Fruit fly (Drosophila melanogaster) whole organism, adult: ENCODE results near the gene CG14507.

Experiments
- CG11617 ChIP-seq: fragments of 200-800 bp; sonication (Bioruptor generic); optimal IDR thresholded peaks from 2 replicates; lab custom pipeline; 2017; ENCODE audit warnings: mild to moderate bottlenecking, missing biosample characterization, missing genetic modification reagents, missing genetic modification characterization
- CG12768 ChIP-seq: fragments of 200-800 bp; sonication (Bioruptor generic); optimal IDR thresholded peaks from 2 replicates; lab custom pipeline; 2017; ENCODE audit warnings: missing biosample characterization, missing genetic modification characterization, mild to moderate bottlenecking, moderate library complexity, missing genetic modification reagents
- CG14711 ChIP-seq: fragments of 200-800 bp; sonication (Bioruptor generic); optimal IDR thresholded peaks from 2 replicates; lab custom pipeline; 2018; ENCODE audit warnings: missing biosample characterization, mild to moderate bottlenecking, missing genetic modification characterization, moderate library complexity
- CG1620 ChIP-seq: fragments of 200-800 bp; sonication (Bioruptor generic); optimal IDR thresholded peaks from 2 replicates; lab custom pipeline; 2016; ENCODE audit warnings: missing biosample characterization, missing genetic modification characterization
- CG33017 ChIP-seq: fragments of 200-800 bp; sonication (Bioruptor generic); optimal IDR thresholded peaks from 2 replicates; lab custom pipeline; 2018; ENCODE audit warnings: missing biosample characterization, mild to moderate bottlenecking, missing genetic modification characterization, moderate library complexity
- CG5204 ChIP-seq: fragments of 200-800 bp; sonication (Bioruptor generic); optimal IDR thresholded peaks from 2 replicates; lab custom pipeline; 2016; ENCODE audit warnings: missing biosample characterization, missing genetic modification characterization
- CG7045 ChIP-seq: fragments of 200-800 bp; sonication (Bioruptor generic); optimal IDR thresholded peaks from 2 replicates; lab custom pipeline; 2017; ENCODE audit warnings: missing biosample characterization, mild to moderate bottlenecking, missing genetic modification characterization
- CG7101 ChIP-seq: fragments of 200-800 bp; sonication (Bioruptor generic); optimal IDR thresholded peaks from 2 replicates; lab custom pipeline; 2018; ENCODE audit warnings: missing biosample characterization, mild to moderate bottlenecking, missing genetic modification characterization, moderate library complexity
- Clk ChIP-seq: fragments of 200-800 bp; sonication (Bioruptor generic); optimal IDR thresholded peaks from 2 replicates; lab custom pipeline; 2017; ENCODE audit warnings: missing biosample characterization, missing genetic modification characterization
- Crg-1 ChIP-seq: fragments of 200-800 bp; sonication (Bioruptor generic); optimal IDR thresholded peaks from 2 replicates; lab custom pipeline; 2016; ENCODE audit warnings: missing biosample characterization, missing genetic modification characterization
- Hr96 ChIP-seq: fragments of 200-800 bp; sonication (Bioruptor generic); optimal IDR thresholded peaks from 2 replicates; lab custom pipeline; 2016; ENCODE audit warnings: missing biosample characterization, missing genetic modification characterization
- Mnt ChIP-seq: fragments of 200-800 bp; sonication (Bioruptor generic); optimal IDR thresholded peaks from 2 replicates; lab custom pipeline; 2016; ENCODE audit warnings: missing biosample characterization, mild to moderate bottlenecking, missing genetic modification characterization
- bab1 ChIP-seq: fragments of 200-800 bp; sonication (Bioruptor generic); optimal IDR thresholded peaks from 3 replicates; lab custom pipeline; 2019; ENCODE audit warnings: missing biosample characterization, mild to moderate bottlenecking, missing genetic modification characterization, moderate library complexity
- cic ChIP-seq: fragments of 200-800 bp; sonication (Bioruptor generic); optimal IDR thresholded peaks from 2 replicates; lab custom pipeline; 2017; ENCODE audit warnings: missing biosample characterization, mild to moderate bottlenecking, missing genetic modification characterization, moderate library complexity
- cnc ChIP-seq, 2 experiments: fragments of >200 bp; optimal IDR thresholded peaks; 2 replicates each; lab custom pipeline; 2017
- kay ChIP-seq: fragments of 200-800 bp; sonication (Bioruptor generic); peaks from one replicate; lab custom pipeline; 2016; ENCODE audit warnings: missing biosample characterization, missing genetic modification characterization, borderline replicate concordance
- ovo ChIP-seq: fragments of 200-800 bp; sonication (Bioruptor generic); optimal IDR thresholded peaks from 2 replicates; lab custom pipeline; 2016; ENCODE audit warnings: missing biosample characterization, missing genetic modification characterization
- pad ChIP-seq: fragments of 200-800 bp; sonication (Bioruptor generic); optimal IDR thresholded peaks from 3 replicates; lab custom pipeline; 2017; ENCODE audit warnings: missing biosample characterization, missing genetic modification characterization, mild to moderate bottlenecking, moderate library complexity, missing genetic modification reagents
- tj ChIP-seq: fragments of 200-800 bp; sonication (Bioruptor generic); optimal IDR thresholded peaks from 3 replicates; lab custom pipeline; 2017; ENCODE audit warnings: missing biosample characterization, mild to moderate bottlenecking, missing genetic modification characterization, moderate library complexity
- toe ChIP-seq: fragments of 200-800 bp; sonication (Bioruptor generic); optimal IDR thresholded peaks from 2 replicates; lab custom pipeline; 2016; ENCODE audit warnings: missing biosample characterization, missing genetic modification characterization

CG14507 gene

dm6 chr3R:29265075-29265474 lies 37.5 kb upstream of the CG14507 start:
- no peak for TF ChIP-seq CG12768 (GFP tag; lab: Kevin White, UChicago)
- TF ChIP-seq toe: no peak
- TF ChIP-seq kay: no peak
- no peak for TF ChIP-seq CG7101 (tag; lab: Kevin White, UChicago)
- TF ChIP-seq Clk (GFP tag; lab: Kevin White, UChicago): no peak
- no peak for TF ChIP-seq cic (GFP tag; lab: Kevin White, UChicago)
- no peak for TF ChIP-seq CG1620 (GFP tag; lab: Kevin White, UChicago)
- TF ChIP-seq bab1 (GFP tag; lab: Kevin White, UChicago): no peak
- TF ChIP-seq Crg-1 (GFP tag; lab: Kevin White, UChicago): no peak

- no peak for TF ChIP-seq CG14711 (tag; lab: Kevin White, UChicago)
- TF ChIP-seq CG11617 (GFP tag; lab: Kevin White, UChicago): no peak
- no peak for TF ChIP-seq cnc (optimal IDR thresholded peaks at IDR 0.05; lab: Kevin White, UChicago)
- TF ChIP-seq CG7045 (GFP tag; lab: Kevin White, UChicago): no peak
- no peak for TF ChIP-seq cic (GFP tag; lab: Kevin White, UChicago)
These were observed 35.7 kb upstream of the CG14507 start for dm6 chr3R:29263264-29263663.

- TF ChIP-seq kay: no peak
- no peak for TF ChIP-seq CG12768 (GFP tag; lab: Kevin White, UChicago)
- no peak for TF ChIP-seq Hr96 (GFP tag; lab: Kevin White, UChicago)
- no peak for TF ChIP-seq CG1620 (GFP tag; lab: Kevin White, UChicago)
- TF ChIP-seq cic (GFP tag; lab: Kevin White, UChicago): no peak
- no peak for TF ChIP-seq Clk (GFP tag; lab: Kevin White, UChicago)
- no peak for TF ChIP-seq bab1 (GFP tag; lab: Kevin White, UChicago)
- TF ChIP-seq CG7045 (GFP tag; lab: Kevin White, UChicago): no peak
- no peak for TF ChIP-seq pad (GFP tag; lab: Kevin White, UChicago)
- TF ChIP-seq CG11617 (GFP tag; lab: Kevin White, UChicago): no peak
- TF ChIP-seq CG5204 (GFP tag; lab: Kevin White, UChicago): no peak
- TF ChIP-seq CG7101 (tag; lab: Kevin White, UChicago): no peak
- TF ChIP-seq CG14711 (tag; lab: Kevin White, UChicago): no peak
- TF ChIP-seq ovo (GFP tag; lab: Kevin White, UChicago): no peak
- TF ChIP-seq CG33017 (tag; lab: Kevin White, UChicago): no peak
- no peak for TF ChIP-seq Crg-1 (GFP tag; lab: Kevin White, UChicago)
- TF ChIP-seq Mnt: no peak
- no peak for TF ChIP-seq tj (GFP tag; lab: Kevin White, UChicago)
These were observed 35.0 kb upstream of the CG14507 start for dm6 chr3R:29262481-29262880.

- TF ChIP-seq CG11617 (GFP tag; lab: Kevin White, UChicago) (no peak), ovo (GFP tag; lab: Kevin White, UChicago) (no peak), CG7101 (tag; lab: Kevin White, UChicago) (no peak), CG7045 (GFP tag; lab: Kevin White, UChicago) (no peak), toe (no peak), cic (GFP tag; lab: Kevin White, UChicago) (no peak), Clk (GFP tag; lab: Kevin White, UChicago) (no peak), bab1 (GFP tag; lab: Kevin White, UChicago) (no peak), kay (no peak), CG12768 (GFP tag; lab: Kevin White, UChicago) (no peak), Mnt (no peak), pad (GFP tag; lab: Kevin White, UChicago) (no peak), CG33017 (tag; lab: Kevin White, UChicago) (no peak), Crg-1 (GFP tag; lab: Kevin White, UChicago) (no peak), CG14711 (tag; lab: Kevin White, UChicago) (no peak)
These were observed 32.1 kb upstream of the CG14507 start for dm6 chr3R:29259466-29260132.

dm6 chr3R:29257890-29258691 lies 30.6 kb upstream of the CG14507 start:
- TF ChIP-seq tj (GFP tag; lab: Kevin White, UChicago) (no peak), pad (GFP tag; lab: Kevin White, UChicago) (peak; percentile 69)

dm6 chr3R:29256811-29257439 lies 29.4 kb upstream of the CG14507 start:
- no peak for TF ChIP-seq CG1620 (GFP tag; lab: Kevin White, UChicago)
- TF ChIP-seq Crg-1 (GFP tag; lab: Kevin White, UChicago): no peak
- peak; percentile 44 for TF ChIP-seq tj (GFP tag; lab: Kevin White, UChicago)
